Fruit fly (Drosophila melanogaster) whole organism, adult: Measurements from ENCODE around the gene EloA.
A peak's percentile ranks its signal among the peaks of the same experiment; 100 is the strongest.

Source experiments
- CG11617 ChIP-seq: fragments of 200-800 bp; sonication (Bioruptor generic); optimal IDR thresholded peaks from 2 replicates; lab custom pipeline; 2017; ENCODE audit warnings: mild to moderate bottlenecking, missing biosample characterization, missing genetic modification reagents, missing genetic modification characterization
- CG14711 ChIP-seq: fragments of 200-800 bp; sonication (Bioruptor generic); optimal IDR thresholded peaks from 2 replicates; lab custom pipeline; 2018; ENCODE audit warnings: missing biosample characterization, mild to moderate bottlenecking, missing genetic modification characterization, moderate library complexity
- CG1620 ChIP-seq: fragments of 200-800 bp; sonication (Bioruptor generic); optimal IDR thresholded peaks from 2 replicates; lab custom pipeline; 2016; ENCODE audit warnings: missing biosample characterization, missing genetic modification characterization
- CG33017 ChIP-seq: fragments of 200-800 bp; sonication (Bioruptor generic); optimal IDR thresholded peaks from 2 replicates; lab custom pipeline; 2018; ENCODE audit warnings: missing biosample characterization, mild to moderate bottlenecking, missing genetic modification characterization, moderate library complexity
- Mnt ChIP-seq: fragments of 200-800 bp; sonication (Bioruptor generic); optimal IDR thresholded peaks from 2 replicates; lab custom pipeline; 2016; ENCODE audit warnings: missing biosample characterization, mild to moderate bottlenecking, missing genetic modification characterization
- bab1 ChIP-seq: fragments of 200-800 bp; sonication (Bioruptor generic); optimal IDR thresholded peaks from 3 replicates; lab custom pipeline; 2019; ENCODE audit warnings: missing biosample characterization, mild to moderate bottlenecking, missing genetic modification characterization, moderate library complexity
- kay ChIP-seq: fragments of 200-800 bp; sonication (Bioruptor generic); peaks from one replicate; lab custom pipeline; 2016; ENCODE audit warnings: missing biosample characterization, missing genetic modification characterization, borderline replicate concordance
- ovo ChIP-seq: fragments of 200-800 bp; sonication (Bioruptor generic); optimal IDR thresholded peaks from 2 replicates; lab custom pipeline; 2016; ENCODE audit warnings: missing biosample characterization, missing genetic modification characterization
- pad ChIP-seq: fragments of 200-800 bp; sonication (Bioruptor generic); optimal IDR thresholded peaks from 3 replicates; lab custom pipeline; 2017; ENCODE audit warnings: missing biosample characterization, missing genetic modification characterization, mild to moderate bottlenecking, moderate library complexity, missing genetic modification reagents

dm6 chr3R:23251256-23251655 lies at the start of gene EloA, which contains the start of gene Rad60:
- TF ChIP-seq Mnt (peak; percentile 67), kay (GFP tag; lab: Kevin White, UChicago) (no peak), CG11617 (GFP tag; lab: Kevin White, UChicago) (peak; percentile 72), CG33017 (tag; lab: Kevin White, UChicago) (peak; percentile 44), ovo (GFP tag; lab: Kevin White, UChicago) (peak; percentile 43), bab1 (GFP tag; lab: Kevin White, UChicago) (peak; percentile 85), CG14711 (peak; percentile 100), CG1620 (GFP tag; lab: Kevin White, UChicago) (peak; percentile 76), pad (GFP tag; lab: Kevin White, UChicago) (peak; percentile 63)
